Fruit fly (Drosophila melanogaster): ENCODE measurements around the gene ppk21.

DNA sequence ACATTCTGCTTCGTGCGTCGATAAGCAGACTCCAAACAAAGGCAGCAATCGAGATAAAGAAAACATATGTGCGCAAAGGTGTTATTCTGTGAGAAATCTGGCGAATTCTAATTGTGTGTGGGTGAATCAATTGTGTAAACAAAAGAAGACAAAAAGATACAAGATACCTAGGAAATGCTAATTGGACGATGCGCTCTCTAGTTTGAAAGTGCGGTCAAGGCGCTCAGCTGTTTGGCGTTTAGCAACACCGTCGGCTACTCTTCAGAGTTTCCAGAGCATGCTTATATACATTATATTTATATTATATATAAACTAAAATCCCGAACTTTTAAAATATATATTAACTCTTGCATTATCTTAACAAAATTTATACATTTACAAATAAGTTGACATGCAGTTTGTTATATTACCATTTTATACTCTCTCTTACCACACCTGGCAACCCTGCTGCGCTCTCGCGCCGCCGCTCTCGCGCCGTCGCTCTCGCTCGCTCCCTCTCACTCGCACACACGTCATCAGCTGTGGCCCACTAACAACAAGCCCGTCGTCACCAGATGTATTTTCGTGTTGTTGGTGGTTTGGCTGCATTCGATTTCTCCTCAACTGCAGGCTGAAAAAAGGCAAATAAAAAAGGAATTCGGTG, 45.9 kb upstream of the ppk21 start, which contains the start of gene CG1907:
- TF ChIP-seq tai (GFP tag; optimal IDR thresholded peaks at IDR 0.05) (peak; percentile 76), foxo (GFP tag; optimal IDR thresholded peaks at IDR 0.05) (peak; percentile 28 to 99), GATAd (GFP tag; optimal IDR thresholded peaks at IDR 0.05) (peak; percentile 82), br (GFP tag; optimal IDR thresholded peaks at IDR 0.05) (peak; percentile 92), Hr83 (GFP tag; optimal IDR thresholded peaks at IDR 0.05; ENCODE audit: poor library complexity, severe bottlenecking) (peak; percentile 19), usp (GFP tag; optimal IDR thresholded peaks at IDR 0.05) (no peak), h (GFP tag; optimal IDR thresholded peaks at IDR 0.05) (peak; percentile 97), dl (GFP tag; optimal IDR thresholded peaks at IDR 0.05; ENCODE audit: insufficient read depth in 1 of 2, partially characterized antibody in 2 of 2) (no peak)

Measured in whole organism, wandering third instar larva.